Fruit fly (Drosophila melanogaster) whole organism, prepupa: ENCODE data around the gene CG17650.

Source experiments
- CG10631 ChIP-seq: fragments of 200-800 bp; sonication (Bioruptor generic); optimal IDR thresholded peaks from 2 replicates; lab custom pipeline; 2016; ENCODE audit warnings: missing biosample characterization, missing genetic modification characterization
- CG11294 ChIP-seq: fragments of 200-800 bp; sonication (Bioruptor generic); IDR thresholded peaks from 2 replicates; pipeline ENCODE4 v1.3.6; 2022; ENCODE audit warnings: missing biosample characterization, missing genetic modification characterization
- CG11762 ChIP-seq: fragments of 200-800 bp; sonication (Bioruptor generic); optimal IDR thresholded peaks from 3 replicates; lab custom pipeline; 2016; ENCODE audit warnings: missing biosample characterization, missing genetic modification characterization; ENCODE audit not compliant: insufficient read depth
- CG15336 ChIP-seq: fragments of 200-800 bp; sonication (Bioruptor generic); IDR thresholded peaks from 2 replicates; pipeline ENCODE4 v1.3.6; 2022; ENCODE audit warnings: missing biosample characterization, missing genetic modification characterization
- CG16779 ChIP-seq: fragments of 200-800 bp; sonication (Bioruptor generic); optimal IDR thresholded peaks from 3 replicates; lab custom pipeline; 2017; ENCODE audit warnings: missing biosample characterization, mild to moderate bottlenecking, missing genetic modification characterization
- CG3032 ChIP-seq: fragments of 200-800 bp; optimal IDR thresholded peaks from 2 replicates; lab custom pipeline; 2019; ENCODE audit warnings: missing biosample characterization, mild to moderate bottlenecking, missing genetic modification characterization, moderate library complexity
- CG4318 ChIP-seq: fragments of 200-800 bp; sonication (Bioruptor generic); optimal IDR thresholded peaks from 3 replicates; lab custom pipeline; 2017; ENCODE audit warnings: missing biosample characterization, mild to moderate bottlenecking, missing genetic modification characterization
- CG6163 ChIP-seq: fragments of 200-800 bp; sonication (Bioruptor generic); IDR thresholded peaks from 3 replicates; pipeline ENCODE4 v1.3.6; 2022; ENCODE audit warnings: missing biosample characterization, missing genetic modification characterization
- CG7368 ChIP-seq: fragments of 200-800 bp; sonication (Bioruptor generic); optimal IDR thresholded peaks from 3 replicates; lab custom pipeline; 2016; ENCODE audit warnings: missing biosample characterization, missing genetic modification characterization
- CG8119 ChIP-seq: fragments of 200-800 bp; sonication (Bioruptor generic); IDR thresholded peaks from 3 replicates; pipeline ENCODE4 v1.3.6; 2022; ENCODE audit warnings: missing biosample characterization, missing genetic modification characterization
- CG8319 ChIP-seq: fragments of 200-800 bp; sonication (Bioruptor generic); optimal IDR thresholded peaks from 3 replicates; lab custom pipeline; 2016; ENCODE audit warnings: missing biosample characterization, missing genetic modification characterization
- Eip75B ChIP-seq: fragments of 200-800 bp; sonication (Bioruptor generic); optimal IDR thresholded peaks from 3 replicates; lab custom pipeline; 2016; ENCODE audit warnings: missing biosample characterization, missing genetic modification characterization
- Eip78C ChIP-seq: fragments of 200-800 bp; sonication (Bioruptor generic); peaks from one replicate; lab custom pipeline; 2016; ENCODE audit warnings: missing biosample characterization, missing genetic modification characterization
- Eip93F ChIP-seq: fragments of 200-800 bp; sonication (Bioruptor generic); optimal IDR thresholded peaks from 2 replicates; lab custom pipeline; 2016; ENCODE audit warnings: missing biosample characterization, mild to moderate bottlenecking, missing genetic modification characterization
- Ets96B ChIP-seq: fragments of 200-800 bp; optimal IDR thresholded peaks from 2 replicates; lab custom pipeline; 2019; ENCODE audit warnings: missing biosample characterization, mild to moderate bottlenecking, missing genetic modification characterization, moderate library complexity
- Hr38 ChIP-seq: sonication (Bioruptor generic); optimal IDR thresholded peaks from 2 replicates; lab custom pipeline; 2016; ENCODE audit warnings: missing biosample characterization, missing genetic modification characterization
- Hr39 ChIP-seq: fragments of 200-800 bp; sonication (Bioruptor generic); optimal IDR thresholded peaks from 2 replicates; lab custom pipeline; 2016; ENCODE audit warnings: missing biosample characterization, missing genetic modification characterization
- Met ChIP-seq: fragments of 200-800 bp; sonication (Bioruptor generic); optimal IDR thresholded peaks from 3 replicates; lab custom pipeline; 2016; ENCODE audit warnings: missing biosample characterization, missing genetic modification characterization
- Sox102F ChIP-seq: fragments of 200-800 bp; sonication (Bioruptor generic); optimal IDR thresholded peaks from 2 replicates; lab custom pipeline; 2016; ENCODE audit warnings: missing biosample characterization, mild to moderate bottlenecking, missing genetic modification characterization
- Sox15 ChIP-seq: fragments of 200-800 bp; sonication (Bioruptor generic); optimal IDR thresholded peaks from 3 replicates; lab custom pipeline; 2016; ENCODE audit warnings: missing biosample characterization, missing genetic modification characterization
- acj6 ChIP-seq: fragments of 200-800 bp; sonication (Bioruptor generic); optimal IDR thresholded peaks from 3 replicates; lab custom pipeline; 2016; ENCODE audit warnings: missing biosample characterization, missing genetic modification characterization
- dac ChIP-seq: fragments of 200-800 bp; sonication (Bioruptor generic); optimal IDR thresholded peaks from 2 replicates; lab custom pipeline; 2017; ENCODE audit warnings: missing biosample characterization, mild to moderate bottlenecking, missing genetic modification characterization
- dsx ChIP-seq: fragments of 200-800 bp; optimal IDR thresholded peaks from 3 replicates; lab custom pipeline; 2019; ENCODE audit warnings: missing biosample characterization, mild to moderate bottlenecking, missing genetic modification characterization, moderate library complexity; ENCODE audit not compliant: poor library complexity, severe bottlenecking
- eg ChIP-seq: fragments of 200-800 bp; sonication (Bioruptor generic); IDR thresholded peaks from 3 replicates; pipeline ENCODE4 v1.3.6; 2022; ENCODE audit warnings: missing biosample characterization, missing genetic modification characterization
- fd59A ChIP-seq: fragments of 200-800 bp; sonication (Bioruptor generic); optimal IDR thresholded peaks from 2 replicates; lab custom pipeline; 2017; ENCODE audit warnings: missing biosample characterization, mild to moderate bottlenecking, missing genetic modification characterization, missing genetic modification reagents
- fd85E ChIP-seq: fragments of 200-800 bp; sonication (Bioruptor generic); optimal IDR thresholded peaks from 3 replicates; lab custom pipeline; 2016; ENCODE audit warnings: missing biosample characterization, missing genetic modification characterization
- fkh ChIP-seq: fragments of 200-800 bp; sonication (Bioruptor generic); optimal IDR thresholded peaks from 3 replicates; lab custom pipeline; 2017; ENCODE audit warnings: missing biosample characterization, mild to moderate bottlenecking, missing genetic modification characterization, moderate library complexity
- lz ChIP-seq: fragments of 200-800 bp; sonication (Bioruptor generic); optimal IDR thresholded peaks from 3 replicates; lab custom pipeline; 2016; ENCODE audit warnings: missing biosample characterization, missing genetic modification characterization
- net ChIP-seq: fragments of 200-800 bp; sonication (Bioruptor generic); optimal IDR thresholded peaks from 3 replicates; lab custom pipeline; 2016; ENCODE audit warnings: missing biosample characterization, missing genetic modification characterization
- salr ChIP-seq, 2 experiments: fragments of 200-800 bp; sonication (Bioruptor generic); optimal IDR thresholded peaks; 3 replicates each; lab custom pipeline; 2016 to 2018; ENCODE audit warnings: missing biosample characterization in 2 of 2, missing genetic modification characterization in 2 of 2, mild to moderate bottlenecking in 1 of 2
- ss ChIP-seq, 2 experiments: fragments of 200-800 bp; sonication (Bioruptor generic); optimal IDR thresholded peaks; 2 replicates in 1 of 2; 3 replicates in 1 of 2; lab custom pipeline; 2017 to 2018; ENCODE audit warnings: mild to moderate bottlenecking in 2 of 2, missing biosample characterization in 2 of 2, missing genetic modification characterization in 2 of 2, moderate library complexity in 1 of 2
- svp ChIP-seq: fragments of 200-800 bp; sonication (Bioruptor generic); peaks from one replicate; lab custom pipeline; 2016; ENCODE audit warnings: missing biosample characterization, missing genetic modification characterization
- topi ChIP-seq: fragments of 200-800 bp; sonication (Bioruptor generic); optimal IDR thresholded peaks from 3 replicates; lab custom pipeline; 2016; ENCODE audit warnings: missing biosample characterization, missing genetic modification characterization
- vri ChIP-seq: fragments of 200-800 bp; sonication (Bioruptor generic); optimal IDR thresholded peaks from 3 replicates; lab custom pipeline; 2016; ENCODE audit warnings: missing biosample characterization, mild to moderate bottlenecking, missing genetic modification characterization

The CG17650 gene

dm6 chr2L:1758853-1759252 is at the start of gene CG17650:
Gene CG17650 (minus strand): TSS chr2L:1759093.
- no peak for TF ChIP-seq CG6163 (GFP tag; lab: Robert Waterston, UW)
- TF ChIP-seq Sox15 (GFP tag; lab: Kevin White, UChicago): no peak
- TF ChIP-seq net: no peak
- no peak for TF ChIP-seq ss (GFP tag; optimal IDR thresholded peaks at IDR 0.05; lab: Kevin White, UChicago)
- TF ChIP-seq dac (GFP tag; lab: Kevin White, UChicago): no peak
- no peak for TF ChIP-seq Eip75B (GFP tag; lab: Kevin White, UChicago)
- no peak for TF ChIP-seq Eip78C (GFP tag; lab: Kevin White, UChicago)
- TF ChIP-seq acj6 (GFP tag; lab: Kevin White, UChicago): no peak
- TF ChIP-seq fd85E (GFP tag; lab: Kevin White, UChicago): no peak
- TF ChIP-seq, all 60 proteins: peak for 0

dm6 chr2L:1794817-1795216 is 35.9 kb upstream of the CG17650 start, which contains the start of gene Gr22a:
Gene Gr22a (minus strand): TSS chr2L:1794917.
- TF ChIP-seq Sox15 (GFP tag; lab: Kevin White, UChicago) (no peak), CG11294 (GFP tag; lab: Robert Waterston, UW) (no peak), fkh (GFP tag; lab: Kevin White, UChicago) (no peak)

dm6 chr2L:1793168-1793567 is 34.3 kb upstream of the CG17650 start, which contains the start of gene Gr22b:
Gene Gr22b (minus strand): TSS chr2L:1793268.
- TF ChIP-seq eg (no peak), Met (no peak), net (no peak), CG8319 (no peak), vri (GFP tag; lab: Kevin White, UChicago) (no peak), CG8119 (GFP tag; lab: Robert Waterston, UW) (no peak), Hr39 (GFP tag; lab: Kevin White, UChicago) (no peak), Eip75B (GFP tag; lab: Kevin White, UChicago) (no peak), Eip93F (no peak), CG16779 (tag; lab: Kevin White, UChicago) (no peak), CG15336 (GFP tag; lab: Robert Waterston, UW) (no peak), CG3032 (tag; lab: Kevin White, UChicago) (no peak)
- TF ChIP-seq, all 60 proteins: peak for 0

- TF ChIP-seq CG10631 (GFP tag; lab: Kevin White, UChicago) (no peak), svp (GFP tag; lab: Kevin White, UChicago) (peak; percentile 13)
These were observed 32.8 kb upstream of the CG17650 start, which contains the start of gene Gr22c for dm6 chr2L:1791723-1792122. Gene Gr22c (minus strand): TSS chr2L:1791823.

- TF ChIP-seq Sox102F (GFP tag; lab: Kevin White, UChicago): no peak
- no peak for TF ChIP-seq CG11762 (GFP tag; lab: Kevin White, UChicago)
- TF ChIP-seq topi: no peak
- TF ChIP-seq Met: no peak
- no peak for TF ChIP-seq lz (GFP tag; lab: Kevin White, UChicago)
These were observed 31.4 kb upstream of the CG17650 start, which contains the start of gene Gr22d for dm6 chr2L:1790261-1790660. Gene Gr22d (minus strand): TSS chr2L:1790361.

- no peak for TF ChIP-seq CG10631 (GFP tag; lab: Kevin White, UChicago)
These were observed 29.0 kb upstream of the CG17650 start for dm6 chr2L:1787929-1788328.

dm6 chr2L:1783762-1784161 is 24.9 kb upstream of the CG17650 start, which contains the start of gene Gr22e:
Gene Gr22e (plus strand): TSS chr2L:1784062.
- TF ChIP-seq CG4318 (GFP tag; lab: Kevin White, UChicago): no peak
- no peak for TF ChIP-seq topi
- TF ChIP-seq CG6163 (GFP tag; lab: Robert Waterston, UW): no peak
- no peak for TF ChIP-seq salr (GFP tag; optimal IDR thresholded peaks at IDR 0.05; lab: Kevin White, UChicago)
- no peak for TF ChIP-seq fd59A
- no peak for TF ChIP-seq Hr38 (GFP tag; lab: Kevin White, UChicago)
- no peak for TF ChIP-seq CG7368 (GFP tag; lab: Kevin White, UChicago)
- TF ChIP-seq Eip78C (GFP tag; lab: Kevin White, UChicago): no peak
- no peak for TF ChIP-seq dsx (GFP tag; lab: Kevin White, UChicago)
- TF ChIP-seq Ets96B (tag; lab: Kevin White, UChicago): no peak
- TF ChIP-seq, all 60 proteins: peak for 0
